Worm (Caenorhabditis elegans) whole organism, L4 larva: ENCODE measurements around the gene F10C1.9.

ENCODE experiments used
- F10B5.3 ChIP-seq: sonication (generic microtip); optimal IDR thresholded peaks from 2 replicates; lab custom pipeline; 2016; ENCODE audit warnings: mild to moderate bottlenecking, missing genetic modification characterization, missing compliant biosample characterization
- F37D6.2 ChIP-seq: sonication (generic microtip); optimal IDR thresholded peaks from 2 replicates; lab custom pipeline; 2016; ENCODE audit warnings: mild to moderate bottlenecking, missing genetic modification characterization, missing compliant biosample characterization
- F44E2.7 ChIP-seq: fragments of 200-800 bp; sonication (Bioruptor generic); IDR thresholded peaks from 2 replicates; pipeline ENCODE4 v2.1.2; 2022; ENCODE audit warnings: missing genetic modification characterization, missing compliant biosample characterization
- R02D3.7 ChIP-seq: fragments of 150-350 bp; sonication (generic microtip); optimal IDR thresholded peaks from 3 replicates; lab custom pipeline; 2014; ENCODE audit warnings: missing biosample characterization, missing genetic modification characterization
- T20F7.1 ChIP-seq: fragments of 200-800 bp; sonication (Bioruptor generic); optimal IDR thresholded peaks from 2 replicates; lab custom pipeline; 2018; ENCODE audit warnings: mild to moderate bottlenecking, missing genetic modification characterization, missing compliant biosample characterization
- T26A8.4 ChIP-seq: fragments of 200-800 bp; sonication (Bioruptor generic); IDR thresholded peaks from 2 replicates; pipeline ENCODE4 v1.3.6; 2022; ENCODE audit warnings: missing genetic modification characterization, missing compliant biosample characterization
- Y5F2A.4 ChIP-seq: fragments of 200-800 bp; sonication (Bioruptor generic); optimal IDR thresholded peaks from 2 replicates; lab custom pipeline; 2018; ENCODE audit warnings: mild to moderate bottlenecking, missing genetic modification characterization, missing compliant biosample characterization
- ZK337.2 ChIP-seq: fragments of 200-800 bp; sonication (Bioruptor generic); IDR thresholded peaks from 2 replicates; pipeline ENCODE4 v1.3.6; 2022; ENCODE audit warnings: missing genetic modification reagents, missing genetic modification characterization, missing compliant biosample characterization
- ZK546.5 ChIP-seq, 2 experiments: sonication (generic microtip); optimal IDR thresholded peaks; 2 replicates each; lab custom pipeline; 2017; ENCODE audit warnings: missing biosample characterization in 2 of 2, missing genetic modification characterization in 2 of 2
- aha-1 ChIP-seq: fragments of 150-350 bp; peaks from one replicate; lab custom pipeline; 2014; ENCODE audit warnings: missing biosample characterization, missing genetic modification characterization
- ama-1 ChIP-seq: fragments of 150-350 bp; optimal IDR thresholded peaks from 2 replicates; lab custom pipeline; 2014; ENCODE audit warnings: inconsistent platforms, mixed read lengths
- ceh-20 ChIP-seq: fragments of 200-800 bp; sonication (Bioruptor generic); IDR thresholded peaks from 2 replicates; pipeline ENCODE4 v1.3.6; 2022; ENCODE audit warnings: missing genetic modification reagents, missing genetic modification characterization, missing compliant biosample characterization
- daf-12 ChIP-seq: fragments of 150-350 bp; optimal IDR thresholded peaks from 2 replicates; lab custom pipeline; 2014; ENCODE audit warnings: missing biosample characterization, missing genetic modification reagents, missing genetic modification characterization
- daf-16 ChIP-seq, 3 experiments: sonication (generic microtip); optimal IDR thresholded peaks; 2 replicates each; lab custom pipeline; 2016 to 2017; ENCODE audit warnings: missing genetic modification characterization in 3 of 3, missing genetic modification reagents in 3 of 3, mild to moderate bottlenecking in 2 of 3, missing compliant biosample characterization in 2 of 3, missing biosample characterization in 1 of 3, moderate library complexity in 1 of 3
- daf-19 ChIP-seq: fragments of 200-800 bp; sonication (Bioruptor generic); conservative IDR thresholded peaks from 2 replicates; pipeline ENCODE4 v1.3.6; 2022; ENCODE audit warnings: missing genetic modification characterization, missing compliant biosample characterization
- dmd-8 ChIP-seq: fragments of 200-800 bp; sonication (Bioruptor generic); IDR thresholded peaks from 2 replicates; pipeline ENCODE4 v1.3.6; 2022; ENCODE audit warnings: missing genetic modification characterization, missing compliant biosample characterization
- dmd-9 ChIP-seq: fragments of 200-800 bp; sonication (Bioruptor generic); IDR thresholded peaks from 2 replicates; pipeline ENCODE4 v1.3.6; 2022; ENCODE audit warnings: missing genetic modification reagents, missing genetic modification characterization, missing compliant biosample characterization
- dpl-1 ChIP-seq: fragments of 150-350 bp; optimal IDR thresholded peaks from 2 replicates; lab custom pipeline; 2014; ENCODE audit warnings: missing biosample characterization, missing genetic modification reagents, missing genetic modification characterization
- duxl-1 ChIP-seq: sonication (generic microtip); optimal IDR thresholded peaks from 2 replicates; lab custom pipeline; 2016; ENCODE audit warnings: mild to moderate bottlenecking, missing genetic modification characterization, moderate library complexity, missing compliant biosample characterization; ENCODE audit not compliant: poor library complexity
- egl-43 ChIP-seq: fragments of 200-800 bp; sonication (Bioruptor generic); IDR thresholded peaks from 2 replicates; pipeline ENCODE4 v1.3.6; 2022; ENCODE audit warnings: missing genetic modification reagents, missing genetic modification characterization, missing compliant biosample characterization
- gei-8 ChIP-seq: fragments of 200-800 bp; sonication (Bioruptor generic); optimal IDR thresholded peaks from 2 replicates; lab custom pipeline; 2018; ENCODE audit warnings: mild to moderate bottlenecking, missing genetic modification characterization, missing compliant biosample characterization
- hif-1 ChIP-seq, 2 experiments: sonication (generic microtip); optimal IDR thresholded peaks; 2 replicates each; lab custom pipeline; 2016 to 2017; ENCODE audit warnings: missing compliant biosample characterization in 2 of 2, missing genetic modification characterization in 2 of 2, missing genetic modification reagents in 2 of 2, missing genotype in 2 of 2, mild to moderate bottlenecking in 1 of 2
- lin-13 ChIP-seq: fragments of 150-350 bp; optimal IDR thresholded peaks from 2 replicates; lab custom pipeline; 2014; ENCODE audit warnings: missing biosample characterization, missing genetic modification reagents, missing genetic modification characterization
- lin-29 ChIP-seq: fragments of 200-800 bp; sonication (Bioruptor generic); IDR thresholded peaks from 2 replicates; pipeline ENCODE4 v1.3.6; 2022; ENCODE audit warnings: missing genetic modification reagents, missing genetic modification characterization, missing compliant biosample characterization
- lin-38 ChIP-seq: fragments of 200-800 bp; sonication (Bioruptor generic); IDR thresholded peaks from 2 replicates; pipeline ENCODE4 v1.3.6; 2022; ENCODE audit warnings: missing genetic modification reagents, missing genetic modification characterization, missing compliant biosample characterization
- lsy-2 ChIP-seq, 2 experiments: fragments of 150-350 bp in 1 of 2; sonication (generic microtip) in 1 of 2; optimal IDR thresholded peaks; 2 replicates each; lab custom pipeline; 2014 to 2017; ENCODE audit warnings: missing biosample characterization in 2 of 2, missing genetic modification characterization in 2 of 2
- madf-5 ChIP-seq, 2 experiments: fragments of 200-800 bp; sonication (Bioruptor generic); IDR thresholded peaks; 2 replicates each; pipeline ENCODE4 v1.3.6; 2022; ENCODE audit warnings: missing compliant biosample characterization in 2 of 2, missing genetic modification characterization in 2 of 2
- madf-9 ChIP-seq: fragments of 200-800 bp; sonication (Bioruptor generic); conservative IDR thresholded peaks from 2 replicates; pipeline ENCODE4 v1.3.6; 2022; ENCODE audit warnings: missing genetic modification reagents, missing genetic modification characterization, missing compliant biosample characterization
- mep-1 ChIP-seq: fragments of 150-350 bp; sonication (generic microtip); optimal IDR thresholded peaks from 3 replicates; lab custom pipeline; 2014; ENCODE audit warnings: missing biosample characterization, missing genetic modification characterization
- mxl-2 ChIP-seq: fragments of 200-800 bp; sonication (Bioruptor generic); conservative IDR thresholded peaks from 2 replicates; pipeline ENCODE4 v1.3.6; 2022; ENCODE audit warnings: missing genetic modification reagents, missing genetic modification characterization, missing compliant biosample characterization
- nhr-102 ChIP-seq: sonication (generic microtip); optimal IDR thresholded peaks from 2 replicates; lab custom pipeline; 2016; ENCODE audit warnings: mild to moderate bottlenecking, missing genetic modification characterization, moderate library complexity, missing compliant biosample characterization
- nhr-25 ChIP-seq: sonication (generic microtip); optimal IDR thresholded peaks from 2 replicates; lab custom pipeline; 2017; ENCODE audit warnings: missing genetic modification characterization, mild to moderate bottlenecking, missing compliant biosample characterization, antibody characterized with exemption, moderate library complexity, borderline replicate concordance; ENCODE audit not compliant: insufficient read depth
- nhr-41 ChIP-seq: fragments of 200-800 bp; sonication (Bioruptor generic); IDR thresholded peaks from 2 replicates; pipeline ENCODE4 v1.3.6; 2022; ENCODE audit warnings: missing genetic modification reagents, missing genetic modification characterization, missing compliant biosample characterization
- nhr-42 ChIP-seq: fragments of 200-800 bp; sonication (Bioruptor generic); IDR thresholded peaks from 2 replicates; pipeline ENCODE4 v1.3.6; 2022; ENCODE audit warnings: missing genetic modification characterization, missing compliant biosample characterization
- nhr-48 ChIP-seq: sonication (generic microtip); optimal IDR thresholded peaks from 2 replicates; lab custom pipeline; 2016; ENCODE audit warnings: mild to moderate bottlenecking, missing genetic modification characterization, missing compliant biosample characterization
- nhr-6 ChIP-seq: fragments of 150-350 bp; optimal IDR thresholded peaks from 2 replicates; lab custom pipeline; 2014; ENCODE audit warnings: missing biosample characterization, missing genetic modification characterization
- nhr-76 ChIP-seq: fragments of 150-350 bp; optimal IDR thresholded peaks from 2 replicates; lab custom pipeline; 2014; ENCODE audit warnings: missing biosample characterization, missing genetic modification characterization
- nhr-77 ChIP-seq: fragments of 150-350 bp; optimal IDR thresholded peaks from 2 replicates; lab custom pipeline; 2014; ENCODE audit warnings: missing biosample characterization, missing genetic modification characterization
- pha-4 ChIP-seq, 2 experiments: fragments of 150-350 bp in 1 of 2; fragments of 200-800 bp in 1 of 2; sonication (Bioruptor generic) in 1 of 2; IDR thresholded peaks in 1 of 2; optimal IDR thresholded peaks in 1 of 2; 2 replicates each; pipeline versions ENCODE4 v1.3.6 to Lab custom; 2014 to 2022; ENCODE audit warnings: missing genetic modification characterization in 2 of 2, missing genetic modification reagents in 2 of 2, missing biosample characterization in 1 of 2, missing compliant biosample characterization in 1 of 2
- php-3 ChIP-seq: fragments of 200-800 bp; sonication (Bioruptor generic); IDR thresholded peaks from 2 replicates; pipeline ENCODE4 v1.3.6; 2022; ENCODE audit warnings: missing genetic modification reagents, missing genetic modification characterization, missing compliant biosample characterization
- pqm-1 ChIP-seq: sonication (generic microtip); optimal IDR thresholded peaks from 2 replicates; lab custom pipeline; 2017; ENCODE audit warnings: missing biosample characterization, missing genetic modification characterization
- rbr-2 ChIP-seq: sonication (generic microtip); optimal IDR thresholded peaks from 2 replicates; lab custom pipeline; 2016; ENCODE audit warnings: missing genotype, missing genetic modification characterization, missing compliant biosample characterization
- sdz-12 ChIP-seq: fragments of 200-800 bp; sonication (Bioruptor generic); optimal IDR thresholded peaks from 2 replicates; lab custom pipeline; 2018; ENCODE audit warnings: mild to moderate bottlenecking, missing genetic modification characterization, missing compliant biosample characterization
- set-16 ChIP-seq: fragments of 200-800 bp; sonication (Bioruptor generic); IDR thresholded peaks from 2 replicates; pipeline ENCODE4 v1.3.6; 2022; ENCODE audit warnings: missing genetic modification reagents, missing genetic modification characterization, missing compliant biosample characterization
- skn-1 ChIP-seq: fragments of 150-350 bp; optimal IDR thresholded peaks from 2 replicates; lab custom pipeline; 2014; ENCODE audit warnings: missing biosample characterization, missing genetic modification characterization
- snpc-1.2 ChIP-seq: fragments of 200-800 bp; sonication (Bioruptor generic); IDR thresholded peaks from 2 replicates; pipeline ENCODE4 v1.3.6; 2022; ENCODE audit warnings: missing genetic modification reagents, missing genetic modification characterization, missing compliant biosample characterization
- snpc-4 ChIP-seq: fragments of 150-350 bp; optimal IDR thresholded peaks from 2 replicates; lab custom pipeline; 2014; ENCODE audit warnings: missing biosample characterization, missing genetic modification characterization
- tag-97 ChIP-seq: fragments of 200-800 bp; sonication (Bioruptor generic); IDR thresholded peaks from 2 replicates; pipeline ENCODE4 v1.3.6; 2022; ENCODE audit warnings: missing genetic modification characterization, missing compliant biosample characterization
- unc-130 ChIP-seq: sonication (generic microtip); optimal IDR thresholded peaks from 2 replicates; lab custom pipeline; 2016; ENCODE audit warnings: missing genetic modification reagents, missing genetic modification characterization, missing compliant biosample characterization
- vab-7 ChIP-seq: fragments of 200-800 bp; sonication (Bioruptor generic); IDR thresholded peaks from 2 replicates; pipeline ENCODE4 v1.3.6; 2022; ENCODE audit warnings: missing genetic modification reagents, missing genetic modification characterization, missing compliant biosample characterization
- zip-2 ChIP-seq: fragments of 150-350 bp; optimal IDR thresholded peaks from 2 replicates; lab custom pipeline; 2014; ENCODE audit warnings: missing biosample characterization, missing genetic modification characterization

The F10C1.9 gene

DNA sequence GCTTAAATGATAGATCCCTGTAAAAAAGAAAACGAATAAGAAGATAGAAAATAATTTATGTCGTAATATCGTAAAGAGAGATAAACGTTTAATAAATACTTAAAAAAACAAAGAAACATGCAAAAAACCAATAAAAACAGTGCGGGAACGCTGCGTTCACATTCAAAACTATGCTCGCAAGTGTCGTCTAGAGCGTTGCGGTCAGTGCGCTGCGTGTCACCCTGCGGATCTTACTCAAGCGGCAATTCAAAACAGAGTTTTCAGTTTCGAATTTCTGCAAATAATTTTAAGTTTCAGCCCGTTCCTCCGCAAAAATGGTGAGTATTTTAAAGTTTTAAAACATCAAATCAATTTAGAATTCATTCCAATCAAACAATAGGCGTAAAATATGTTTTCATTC lies 30.3 kb downstream of the F10C1.9 start, which contains the start of the genes tiar-1 and lelo-4 (continued):
- no peak for TF ChIP-seq madf-9 (GFP tag; lab: Robert Waterston, UW)
- TF ChIP-seq nhr-102 (tag; lab: Kevin White, UChicago): no peak
- no peak for TF ChIP-seq T20F7.1 (GFP tag; lab: Kevin White, UChicago)
- no peak for TF ChIP-seq madf-5 (GFP tag; IDR thresholded peaks at IDR 0.05; lab: Robert Waterston, UW)
- peak; percentile 55 for TF ChIP-seq mep-1
- 0 out of 2 replicates have a peak, but pooled peaks have one; percentile 14 for TF ChIP-seq php-3 (GFP tag; lab: Robert Waterston, UW)
- no peak for TF ChIP-seq gei-8 (GFP tag; lab: Kevin White, UChicago)
- TF ChIP-seq daf-16 (GFP tag; optimal IDR thresholded peaks at IDR 0.05; lab: Kevin White, UChicago): no peak
- TF ChIP-seq daf-16 (tag; optimal IDR thresholded peaks at IDR 0.05; lab: Kevin White, UChicago): peak; percentile 48
- no peak for TF ChIP-seq zip-2
- TF ChIP-seq nhr-48 (tag; lab: Kevin White, UChicago): no peak
- no peak for TF ChIP-seq F10B5.3 (tag; lab: Kevin White, UChicago)
- peak; percentile 53 for TF ChIP-seq lin-38
- TF ChIP-seq T26A8.4 (GFP tag; lab: Robert Waterston, UW): no peak
- no peak for TF ChIP-seq skn-1 (tag; lab: Kevin White, UChicago)
- no peak for TF ChIP-seq nhr-42 (GFP tag; lab: Robert Waterston, UW)
- no peak for TF ChIP-seq duxl-1 (tag; lab: Kevin White, UChicago)
- no peak for TF ChIP-seq daf-19
- TF ChIP-seq F44E2.7 (GFP tag; lab: Robert Waterston, UW): no peak
- TF ChIP-seq dmd-9 (GFP tag; lab: Robert Waterston, UW): no peak
- TF ChIP-seq pqm-1: no peak
- TF ChIP-seq R02D3.7 (tag; lab: Kevin White, UChicago): no peak
- TF ChIP-seq sdz-12: no peak
- TF ChIP-seq unc-130: peak; percentile 9
- peak; percentile 38 for TF ChIP-seq nhr-6 (tag; lab: Kevin White, UChicago)
- TF ChIP-seq nhr-25 (tag; lab: Kevin White, UChicago): no peak
- peak; percentile 35 for TF ChIP-seq rbr-2 (tag; lab: Kevin White, UChicago)
- peak; percentile 90 for TF ChIP-seq dpl-1 (GFP tag; lab: Kevin White, UChicago)
- no peak for TF ChIP-seq snpc-1.2 (GFP tag; lab: Robert Waterston, UW)
- TF ChIP-seq snpc-4: no peak
- no peak for TF ChIP-seq daf-12 (tag; lab: Kevin White, UChicago)
- TF ChIP-seq set-16: no peak
- peak; percentile 47 for TF ChIP-seq ama-1 (lab: Kevin White, UChicago)
- no peak for TF ChIP-seq ZK337.2 (GFP tag; lab: Robert Waterston, UW)
- no peak for TF ChIP-seq Y5F2A.4
- TF ChIP-seq hif-1 (tag; optimal IDR thresholded peaks at IDR 0.05; lab: Kevin White, UChicago): peak in 1 of 2 experiments; percentile 45
- no peak for TF ChIP-seq nhr-76 (tag; lab: Kevin White, UChicago)
- no peak for TF ChIP-seq tag-97 (GFP tag; lab: Robert Waterston, UW)
- TF ChIP-seq ceh-20 (GFP tag; lab: Robert Waterston, UW): no peak
- no peak for TF ChIP-seq mxl-2 (GFP tag; lab: Robert Waterston, UW)
- no peak for TF ChIP-seq F37D6.2 (tag; lab: Kevin White, UChicago)
- no peak for TF ChIP-seq egl-43 (GFP tag; lab: Robert Waterston, UW)
- no peak for TF ChIP-seq nhr-41 (GFP tag; lab: Robert Waterston, UW)
- TF ChIP-seq aha-1: no peak
- no peak for TF ChIP-seq vab-7 (GFP tag; lab: Robert Waterston, UW)
- TF ChIP-seq lsy-2 (tag; optimal IDR thresholded peaks at IDR 0.05; lab: Kevin White, UChicago): peak in 1 of 2 experiments; percentile 83
- TF ChIP-seq pha-4 (GFP tag; IDR thresholded peaks at IDR 0.05; lab: Robert Waterston, UW): no peak
- TF ChIP-seq pha-4 (tag; optimal IDR thresholded peaks at IDR 0.05; lab: Kevin White, UChicago): peak; percentile 85
- TF ChIP-seq lin-29 (GFP tag; lab: Robert Waterston, UW): no peak
- no peak for TF ChIP-seq nhr-77 (tag; lab: Kevin White, UChicago)
- TF ChIP-seq ZK546.5 (tag; optimal IDR thresholded peaks at IDR 0.05; lab: Kevin White, UChicago): peak in 1 of 2 experiments; percentile 84
- TF ChIP-seq dmd-8: no peak
- TF ChIP-seq lin-13: peak; percentile 64
